Fruit fly (Drosophila melanogaster) whole organism, larva: Measurements from ENCODE around the gene Twdlalpha.

ENCODE experiments used
- noc ChIP-seq: fragments of 200-800 bp; sonication (Bioruptor generic); optimal IDR thresholded peaks from 3 replicates; lab custom pipeline; 2019; ENCODE audit warnings: missing biosample characterization, mild to moderate bottlenecking, missing genetic modification characterization, moderate library complexity

Gene Twdlalpha

DNA sequence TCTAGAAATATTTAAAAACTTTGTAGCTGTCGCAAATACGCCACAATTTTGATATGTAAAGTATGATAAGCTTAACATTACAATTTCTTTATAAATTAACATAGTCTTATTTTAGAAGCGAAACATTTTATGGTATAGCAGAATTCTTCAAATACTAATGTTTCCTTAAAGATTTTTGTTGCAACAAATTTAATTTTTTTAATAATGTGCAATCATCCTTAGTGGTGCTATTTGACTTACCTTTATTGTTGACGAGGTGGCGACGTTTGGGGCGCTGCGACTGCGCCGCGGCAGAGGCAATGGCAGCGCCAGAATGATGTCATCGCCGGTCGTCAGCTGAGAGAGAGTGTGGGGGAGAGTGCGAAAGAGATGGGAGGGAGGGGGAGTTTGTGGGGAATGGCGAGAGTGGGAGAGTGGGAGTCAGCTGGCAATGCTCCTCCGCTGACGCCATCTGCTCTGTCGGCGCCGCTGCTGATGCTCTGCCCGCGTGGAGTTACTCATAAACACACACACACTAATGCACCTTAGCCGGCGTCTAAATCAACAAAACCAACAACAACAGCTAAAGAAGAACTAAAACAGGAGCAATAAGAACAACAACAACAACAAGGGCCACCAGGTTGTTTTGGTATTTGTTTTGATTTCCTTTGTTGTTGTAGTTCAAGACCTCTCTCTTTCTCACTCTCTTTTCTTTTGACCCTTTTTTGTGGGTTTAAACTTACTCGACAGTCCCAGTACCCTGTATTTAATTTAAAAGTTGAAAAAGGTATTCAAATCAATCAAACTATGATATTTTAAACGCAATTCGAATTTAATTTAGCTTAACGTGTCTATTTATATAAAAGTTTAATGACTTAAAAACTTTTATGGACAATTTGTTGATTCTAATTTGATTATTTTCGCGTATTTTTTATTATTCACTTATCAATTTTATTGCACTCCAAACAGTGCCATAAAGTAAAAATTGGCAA, 19.2 kb upstream of the Twdlalpha start:
- TF ChIP-seq noc: peak; percentile 88

DNA sequence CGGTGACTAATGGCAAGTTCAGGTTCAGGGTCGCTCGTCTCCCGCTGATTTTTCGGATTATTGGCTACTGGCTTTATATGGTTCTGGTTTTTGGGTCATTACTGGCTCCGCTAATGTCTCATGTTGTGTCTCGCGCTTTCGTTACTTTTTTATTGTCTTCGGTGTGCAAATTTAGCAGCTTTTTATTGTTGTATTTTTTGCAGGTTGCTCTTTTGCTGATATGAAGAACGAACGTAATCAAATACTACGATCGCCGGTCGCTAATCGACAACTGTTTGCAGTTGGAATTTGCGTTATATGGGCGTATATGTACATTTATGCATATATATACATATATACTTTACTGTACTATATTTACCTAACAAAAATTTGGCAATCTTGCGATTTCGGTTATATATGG, 18.1 kb upstream of the Twdlalpha start:
- no peak for TF ChIP-seq noc

DNA sequence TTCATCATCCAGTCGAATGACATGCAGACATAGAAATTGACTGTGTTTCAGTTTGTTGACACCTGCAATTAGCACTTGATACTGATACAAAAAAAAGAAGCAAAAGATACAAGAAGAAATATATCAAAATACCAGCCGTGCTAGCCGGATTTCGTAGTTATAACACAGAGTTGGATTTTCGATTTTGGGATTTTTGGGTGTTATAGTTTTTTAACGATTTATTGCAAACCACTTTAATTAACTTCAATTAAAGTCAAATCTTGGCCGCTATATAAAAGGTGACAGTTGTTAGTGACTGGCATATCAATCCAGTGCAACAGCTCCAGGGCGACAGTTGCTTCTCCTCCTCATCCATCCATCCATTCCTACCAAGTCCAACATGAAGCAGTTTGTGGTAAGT, 11.9 kb upstream of the Twdlalpha start, which contains the start of gene TwdlX:
TwdlX (plus strand) TSS at position 301 of the 400 bp plus-strand sequence.
- TF ChIP-seq noc: no peak

dm6 chrX:16733244-16733643, 9.4 kb upstream of the Twdlalpha start:
- TF ChIP-seq noc: no peak

dm6 chrX:16734647-16735046, 8.0 kb upstream of the Twdlalpha start, which contains the start of gene TwdlY:
TSS of gene TwdlY (plus strand) at chrX:16734947.
- no peak for TF ChIP-seq noc

DNA sequence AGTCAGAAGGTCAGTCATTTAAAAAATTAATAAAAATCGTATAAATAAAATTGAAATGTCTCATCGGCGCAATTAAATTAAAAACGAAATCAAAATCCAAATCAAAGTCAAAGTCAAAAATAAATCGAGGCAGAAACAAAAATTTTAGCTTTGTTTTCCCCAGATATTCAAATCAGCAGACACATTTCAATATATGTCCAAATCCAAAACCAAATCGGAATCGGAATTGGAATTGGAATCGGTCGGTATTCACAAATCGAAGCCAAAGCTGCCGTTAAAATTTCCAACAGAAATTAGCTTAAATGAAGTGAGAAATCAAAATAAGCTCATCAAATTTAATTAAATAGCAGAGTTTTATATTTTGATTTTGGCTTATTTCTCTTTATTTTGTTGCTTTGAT, 6.5 kb upstream of the Twdlalpha start:
- no peak for TF ChIP-seq noc

DNA sequence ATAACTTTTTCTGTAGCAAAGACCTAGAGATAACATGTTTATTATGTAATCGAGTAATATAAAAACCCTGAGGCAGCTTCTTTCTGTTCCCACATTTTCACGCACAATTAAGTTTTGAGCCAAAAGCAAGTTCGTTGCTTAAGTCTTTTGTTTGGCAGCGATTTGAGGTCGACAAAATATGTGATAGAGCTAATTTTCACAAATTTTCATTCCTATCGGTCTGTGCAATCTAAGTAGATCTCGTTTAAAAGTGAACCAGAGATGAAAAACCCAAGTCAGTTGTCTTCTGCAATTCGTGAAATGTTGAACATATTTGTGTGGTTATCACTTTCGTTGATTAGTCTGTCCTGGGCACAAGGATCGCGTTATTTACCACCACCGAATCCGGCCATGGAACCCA, 4.8 kb upstream of the Twdlalpha start, which contains the start of gene TwdlZ:
TwdlZ (plus strand) TSS at position 301 of the 400 bp plus-strand sequence.
- no peak for TF ChIP-seq noc

DNA sequence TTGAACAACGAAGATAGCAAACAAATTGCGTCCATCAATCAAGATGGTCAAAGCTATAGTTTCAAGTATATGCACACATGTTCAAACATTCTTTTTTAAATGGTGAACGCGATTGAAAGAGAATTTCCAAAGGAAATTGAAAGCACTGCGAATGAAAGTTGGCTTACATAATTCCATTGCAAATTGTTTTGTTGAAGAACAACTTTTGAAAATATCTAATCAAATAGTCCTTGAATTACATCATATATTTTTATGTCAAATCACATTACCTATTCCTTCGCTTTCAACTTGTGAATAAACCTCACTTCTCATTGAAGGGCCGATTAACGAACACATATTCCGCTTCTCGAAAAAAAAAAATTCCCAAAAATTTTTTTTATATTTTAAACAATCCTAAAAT, 2.0 kb upstream of the Twdlalpha start, which contains the start of gene CG32568:
CG32568 (plus strand) TSS at position 301 of the 400 bp plus-strand sequence.
- TF ChIP-seq noc: no peak

- TF ChIP-seq noc: no peak
Observed at dm6 chrX:16744345-16744744, 1.7 kb downstream of the Twdlalpha start.

dm6 chrX:16745942-16746341, 3.3 kb downstream of the Twdlalpha start:
- no peak for TF ChIP-seq noc

dm6 chrX:16746824-16747223, 4.2 kb downstream of the Twdlalpha start:
- no peak for TF ChIP-seq noc

- TF ChIP-seq noc: peak; percentile 85
Observed at dm6 chrX:16747467-16747866, 4.8 kb downstream of the Twdlalpha start.

DNA sequence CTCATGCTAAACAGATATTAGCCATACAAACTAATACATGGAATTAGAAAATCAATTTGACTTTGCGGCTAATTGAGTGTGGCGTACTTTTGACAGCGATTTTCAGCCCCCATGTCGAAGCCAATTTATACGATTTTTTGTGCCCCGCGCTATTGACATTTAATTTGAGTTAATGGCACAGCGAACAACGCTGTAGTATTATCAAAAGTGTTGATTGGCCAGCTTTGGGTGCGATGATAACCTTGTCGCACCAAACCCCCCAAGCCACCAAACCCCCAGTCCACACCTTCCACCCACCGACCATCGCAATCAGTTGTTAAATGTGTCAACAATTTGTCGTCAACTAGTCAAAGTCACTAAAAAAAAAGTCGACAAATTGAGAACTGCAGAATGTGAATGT, 6.7 kb downstream of the Twdlalpha start:
- peak; percentile 68 for TF ChIP-seq noc

DNA sequence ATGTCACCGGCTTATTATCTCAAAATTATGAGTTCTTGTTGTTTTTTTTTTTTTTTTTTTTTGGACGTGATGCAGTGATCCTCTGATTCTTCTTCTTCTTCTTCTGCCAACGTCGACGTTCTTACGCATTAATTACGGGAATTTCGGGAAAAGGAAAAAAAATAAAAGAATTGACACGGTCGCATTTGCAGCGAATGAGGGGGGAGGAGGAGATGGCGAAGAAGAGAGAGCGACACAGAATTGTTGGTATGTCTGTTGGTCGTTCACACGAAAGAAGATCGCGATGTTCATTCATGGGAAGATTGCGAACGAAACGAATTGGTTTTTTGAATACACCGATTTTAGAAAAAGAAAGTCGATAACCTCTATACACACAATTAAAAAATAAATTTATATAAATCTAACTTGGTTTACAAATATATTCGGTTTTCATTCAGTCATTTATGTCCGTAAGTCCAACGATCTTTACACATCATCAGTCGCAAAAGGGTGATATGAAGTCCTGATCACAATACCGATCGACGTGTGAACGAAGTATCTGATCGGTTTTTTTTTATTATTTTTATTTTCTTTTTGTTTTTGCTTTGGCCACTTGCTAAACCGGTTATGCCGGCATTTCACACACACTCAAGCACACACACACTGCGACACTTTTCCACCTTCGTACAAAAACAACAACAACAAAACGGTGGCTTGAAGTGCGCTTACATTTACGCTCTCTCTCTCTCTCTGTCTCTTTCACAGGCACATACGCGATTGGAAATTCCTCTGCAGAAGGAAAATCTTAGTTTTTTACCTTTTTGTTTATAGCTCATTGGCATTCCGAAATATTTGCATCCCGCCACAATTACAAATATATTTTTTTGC, 8.3 kb downstream of the Twdlalpha start:
- peak; percentile 82 for TF ChIP-seq noc

DNA sequence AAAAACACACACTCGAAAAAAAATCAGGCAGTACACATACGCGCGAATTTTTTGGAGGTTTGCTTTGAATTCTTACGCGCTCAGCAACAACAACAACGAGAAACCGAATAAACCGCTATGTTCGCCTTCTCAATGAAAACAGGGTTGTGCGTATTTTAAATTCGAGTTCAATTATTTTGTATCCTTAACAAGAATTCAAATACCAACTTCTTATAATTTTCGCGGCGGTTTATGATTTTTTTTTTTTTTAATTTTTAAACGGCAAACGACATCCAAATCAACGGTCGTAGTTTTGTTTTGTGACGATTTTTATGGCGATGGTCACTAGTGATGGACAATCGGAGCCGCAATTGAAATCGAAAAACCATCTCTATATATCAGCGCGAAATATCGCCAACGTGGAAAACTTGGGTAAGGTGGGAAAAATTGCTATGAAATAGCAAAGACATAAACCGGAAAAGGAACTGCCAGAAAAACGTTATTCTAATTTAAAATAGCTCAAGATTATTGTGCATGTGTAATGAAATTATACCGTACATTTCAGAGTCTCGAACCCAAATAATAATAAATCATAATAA, 9.0 kb downstream of the Twdlalpha start, which contains the start of gene goe:
goe (minus strand) TSS at position 332 of the 578 bp plus-strand sequence.
- TF ChIP-seq noc: peak; percentile 56

dm6 chrX:16753066-16753465, 10.4 kb downstream of the Twdlalpha start:
- TF ChIP-seq noc: no peak

DNA sequence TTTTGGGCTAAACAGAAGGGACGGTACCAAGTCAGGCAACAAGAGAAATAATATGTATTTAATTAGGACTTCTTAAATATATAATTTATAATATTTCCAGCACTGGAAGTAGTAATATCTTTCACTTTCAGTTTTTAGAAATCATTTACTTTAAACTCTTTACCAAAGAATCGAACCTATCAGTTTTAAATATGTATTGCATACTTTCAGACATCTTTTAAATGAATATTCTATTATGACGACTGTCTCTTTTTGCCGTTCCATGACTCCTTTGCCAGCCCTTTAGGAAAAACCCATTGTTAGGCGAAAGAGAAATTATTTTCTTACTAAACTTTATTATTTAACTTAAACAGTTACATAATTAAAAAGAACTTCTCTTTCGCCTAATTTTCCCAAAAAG, 15.0 kb downstream of the Twdlalpha start:
- TF ChIP-seq noc: no peak
